Fruit fly (Drosophila melanogaster): ENCODE results near the gene Rm62.

DNA sequence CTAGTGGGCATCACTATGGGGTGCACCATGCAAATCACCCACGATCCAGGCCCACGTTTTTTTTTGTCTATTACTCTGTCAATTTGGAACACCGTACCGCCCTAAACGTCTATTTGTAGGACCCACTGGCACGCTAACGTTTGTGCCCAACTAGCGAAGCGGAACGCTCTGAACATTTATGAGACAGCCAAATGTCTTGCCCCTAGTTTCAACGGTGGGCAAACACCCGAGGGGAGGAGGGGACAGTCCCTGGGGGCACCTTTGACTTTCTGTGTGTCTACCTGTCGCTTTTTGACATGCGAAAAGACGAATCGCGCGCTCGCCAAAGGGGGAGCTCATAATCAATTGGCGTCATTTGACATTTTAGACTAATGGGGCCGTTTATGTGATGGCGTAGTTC lies 1.8 kb downstream of the Rm62 start:
- TF ChIP-seq cic (GFP tag; optimal IDR thresholded peaks at IDR 0.05): no peak
- no peak for TF ChIP-seq CG11617 (GFP tag; optimal IDR thresholded peaks at IDR 0.05)
- no peak for TF ChIP-seq CG7045 (GFP tag; optimal IDR thresholded peaks at IDR 0.05)
- no peak for TF ChIP-seq kay (GFP tag; ENCODE audit: borderline replicate concordance)
- TF ChIP-seq CG33017 (tag; optimal IDR thresholded peaks at IDR 0.05): no peak
- TF ChIP-seq CG14711 (tag; optimal IDR thresholded peaks at IDR 0.05): no peak
- TF ChIP-seq Hr96 (GFP tag; optimal IDR thresholded peaks at IDR 0.05): no peak
- no peak for TF ChIP-seq CG12768 (GFP tag; optimal IDR thresholded peaks at IDR 0.05)
- no peak for TF ChIP-seq CG7101 (tag; optimal IDR thresholded peaks at IDR 0.05)

Data from whole organism, adult.